Fruit fly (Drosophila melanogaster) whole organism, embryonic: ENCODE measurements around the gene CG44838.

Source experiments
- Adf1 ChIP-seq: fragments of 200-800 bp; sonication (Bioruptor generic); IDR thresholded peaks from 2 replicates; pipeline ENCODE4 v1.3.6; 2022; ENCODE audit warnings: missing biosample characterization, missing genetic modification characterization
- Antp ChIP-seq: fragments of 200-800 bp; sonication (Bioruptor generic); optimal IDR thresholded peaks from 3 replicates; lab custom pipeline; 2016; ENCODE audit warnings: missing biosample characterization, missing genetic modification characterization
- B-H2 ChIP-seq: fragments of 200-800 bp; sonication (Bioruptor generic); optimal IDR thresholded peaks from 2 replicates; lab custom pipeline; 2018; ENCODE audit warnings: missing biosample characterization, mild to moderate bottlenecking, missing genetic modification characterization
- CG10147 ChIP-seq: fragments of 200-800 bp; sonication (Bioruptor generic); optimal IDR thresholded peaks from 2 replicates; lab custom pipeline; 2019; ENCODE audit warnings: missing biosample characterization, mild to moderate bottlenecking, missing genetic modification characterization, moderate library complexity
- CG11093 ChIP-seq: fragments of 200-800 bp; sonication (Bioruptor generic); IDR thresholded peaks from 3 replicates; pipeline ENCODE4 v1.3.6; 2022; ENCODE audit warnings: missing biosample characterization, missing genetic modification characterization
- CG11723 ChIP-seq: fragments of 200-800 bp; sonication (Bioruptor generic); optimal IDR thresholded peaks from 2 replicates; lab custom pipeline; 2017; ENCODE audit warnings: missing biosample characterization, mild to moderate bottlenecking, missing genetic modification characterization
- CG12155 ChIP-seq: fragments of 200-800 bp; sonication (Bioruptor generic); optimal IDR thresholded peaks from 3 replicates; lab custom pipeline; 2016; ENCODE audit warnings: missing biosample characterization, missing genetic modification characterization
- CG13894 ChIP-seq: fragments of 200-800 bp; sonication (Bioruptor generic); optimal IDR thresholded peaks from 3 replicates; lab custom pipeline; 2018; ENCODE audit warnings: missing biosample characterization, mild to moderate bottlenecking, missing genetic modification characterization, moderate library complexity
- CG14710 ChIP-seq: fragments of 200-800 bp; sonication (Bioruptor generic); optimal IDR thresholded peaks from 3 replicates; lab custom pipeline; 2019; ENCODE audit warnings: missing biosample characterization, mild to moderate bottlenecking, missing genetic modification characterization, moderate library complexity
- CG15696 ChIP-seq: fragments of 200-800 bp; sonication (Bioruptor generic); optimal IDR thresholded peaks from 2 replicates; lab custom pipeline; 2019; ENCODE audit warnings: missing biosample characterization, mild to moderate bottlenecking, missing genetic modification characterization, moderate library complexity
- CG17829 ChIP-seq: fragments of 200-800 bp; optimal IDR thresholded peaks from 2 replicates; lab custom pipeline; 2019; ENCODE audit warnings: missing biosample characterization, mild to moderate bottlenecking, missing genetic modification characterization, moderate library complexity
- CG18011 ChIP-seq: fragments of 200-800 bp; sonication (Bioruptor generic); optimal IDR thresholded peaks from 2 replicates; lab custom pipeline; 2017; ENCODE audit warnings: missing biosample characterization, missing genetic modification characterization, mild to moderate bottlenecking, moderate library complexity, missing genotype
- CG18619 ChIP-seq: fragments of 200-800 bp; sonication (Bioruptor generic); optimal IDR thresholded peaks from 3 replicates; lab custom pipeline; 2017; ENCODE audit warnings: missing biosample characterization, mild to moderate bottlenecking, missing genetic modification characterization
- CG2116 ChIP-seq: fragments of 200-800 bp; sonication (Bioruptor generic); optimal IDR thresholded peaks from 3 replicates; lab custom pipeline; 2018; ENCODE audit warnings: missing biosample characterization, mild to moderate bottlenecking, missing genetic modification characterization
- CG2712 ChIP-seq: fragments of 200-800 bp; optimal IDR thresholded peaks from 3 replicates; lab custom pipeline; 2019; ENCODE audit warnings: missing biosample characterization, mild to moderate bottlenecking, missing genetic modification characterization, moderate library complexity
- CG30403 ChIP-seq: fragments of 200-800 bp; sonication (Bioruptor generic); optimal IDR thresholded peaks from 3 replicates; lab custom pipeline; 2016; ENCODE audit warnings: missing biosample characterization, missing genetic modification characterization
- CG3847 ChIP-seq: fragments of 200-800 bp; sonication (Bioruptor generic); IDR thresholded peaks from 2 replicates; pipeline ENCODE4 v1.3.6; 2022; ENCODE audit warnings: missing biosample characterization, missing genetic modification characterization
- CG5953 ChIP-seq: fragments of 200-800 bp; sonication (Bioruptor generic); IDR thresholded peaks from 2 replicates; pipeline ENCODE4 v1.3.6; 2022; ENCODE audit warnings: missing biosample characterization, missing genetic modification characterization
- CG6854 ChIP-seq: fragments of 200-800 bp; sonication (Bioruptor generic); optimal IDR thresholded peaks from 3 replicates; lab custom pipeline; 2017; ENCODE audit warnings: missing biosample characterization, mild to moderate bottlenecking, missing genetic modification characterization
- CG7556 ChIP-seq: fragments of 200-800 bp; sonication (Bioruptor generic); optimal IDR thresholded peaks from 2 replicates; lab custom pipeline; 2017; ENCODE audit warnings: missing biosample characterization, mild to moderate bottlenecking, missing genetic modification characterization
- CG9215 ChIP-seq: fragments of 200-800 bp; sonication (Bioruptor generic); IDR thresholded peaks from 2 replicates; pipeline ENCODE4 v1.3.6; 2022; ENCODE audit warnings: missing biosample characterization, missing genetic modification characterization
- CG9727 ChIP-seq: fragments of 200-800 bp; sonication (Bioruptor generic); optimal IDR thresholded peaks from 3 replicates; lab custom pipeline; 2017; ENCODE audit warnings: missing biosample characterization, mild to moderate bottlenecking, missing genetic modification characterization
- CoRest ChIP-seq: fragments of 200-800 bp; sonication (Bioruptor generic); optimal IDR thresholded peaks from 3 replicates; lab custom pipeline; 2018; ENCODE audit warnings: missing biosample characterization, mild to moderate bottlenecking, missing genetic modification characterization, moderate library complexity
- Doc3 ChIP-seq: fragments of 200-800 bp; sonication (Bioruptor generic); IDR thresholded peaks from 3 replicates; pipeline ENCODE4 v1.3.6; 2022; ENCODE audit warnings: missing biosample characterization, missing genetic modification characterization; ENCODE audit not compliant: partially characterized antibody
- Dp ChIP-seq: fragments of 200-800 bp; sonication (Bioruptor generic); optimal IDR thresholded peaks from 2 replicates; lab custom pipeline; 2018; ENCODE audit warnings: missing biosample characterization, mild to moderate bottlenecking, missing genetic modification characterization, moderate library complexity
- H2.0 ChIP-seq: fragments of 200-800 bp; sonication (Bioruptor generic); IDR thresholded peaks from 2 replicates; pipeline ENCODE4 v1.3.6; 2022; ENCODE audit warnings: missing biosample characterization, missing genetic modification characterization
- HLH54F ChIP-seq: fragments of 200-800 bp; sonication (Bioruptor generic); optimal IDR thresholded peaks from 3 replicates; lab custom pipeline; 2016; ENCODE audit warnings: missing biosample characterization, missing genetic modification characterization
- Max ChIP-seq: fragments of 200-800 bp; sonication (Bioruptor generic); optimal IDR thresholded peaks from 2 replicates; lab custom pipeline; 2016; ENCODE audit warnings: missing biosample characterization, mild to moderate bottlenecking, missing genetic modification characterization
- Mes4 ChIP-seq: fragments of 200-800 bp; sonication (Bioruptor generic); optimal IDR thresholded peaks from 2 replicates; lab custom pipeline; 2016; ENCODE audit warnings: missing biosample characterization, missing genetic modification characterization
- Trl ChIP-seq, 3 experiments: fragments of >200 bp in 2 of 3; fragments of 200-800 bp in 1 of 3; sonication (Bioruptor generic) in 1 of 3; optimal IDR thresholded peaks; 2 replicates in 1 of 3; 3 replicates in 2 of 3; lab custom pipeline; 2016 to 2017; ENCODE audit warnings: missing biosample characterization in 1 of 3, missing genetic modification characterization in 1 of 3
- Vsx1 ChIP-seq: fragments of 200-800 bp; sonication (Bioruptor generic); optimal IDR thresholded peaks from 2 replicates; lab custom pipeline; 2017; ENCODE audit warnings: missing biosample characterization, mild to moderate bottlenecking, missing genetic modification characterization, missing genetic modification reagents
- Xbp1 ChIP-seq: fragments of 200-800 bp; sonication (Bioruptor generic); optimal IDR thresholded peaks from 3 replicates; lab custom pipeline; 2016; ENCODE audit warnings: missing biosample characterization, mild to moderate bottlenecking, missing genetic modification characterization
- caup ChIP-seq: fragments of 200-800 bp; sonication (Bioruptor generic); optimal IDR thresholded peaks from 3 replicates; lab custom pipeline; 2017; ENCODE audit warnings: missing biosample characterization, mild to moderate bottlenecking, missing genetic modification characterization, moderate library complexity; ENCODE audit not compliant: severe bottlenecking
- crp ChIP-seq, 2 experiments: fragments of 200-800 bp; sonication (Bioruptor generic); optimal IDR thresholded peaks; 2 replicates in 1 of 2; 3 replicates in 1 of 2; lab custom pipeline; 2017; ENCODE audit warnings: missing biosample characterization in 2 of 2, missing genetic modification characterization in 2 of 2, mild to moderate bottlenecking in 1 of 2, moderate library complexity in 1 of 2
- ems ChIP-seq: fragments of 200-800 bp; sonication (Bioruptor generic); optimal IDR thresholded peaks from 3 replicates; lab custom pipeline; 2016; ENCODE audit warnings: missing biosample characterization, missing genetic modification characterization
- gfzf ChIP-seq: fragments of 200-800 bp; sonication (Bioruptor generic); optimal IDR thresholded peaks from 2 replicates; lab custom pipeline; 2016; ENCODE audit warnings: missing biosample characterization, mild to moderate bottlenecking, missing genetic modification characterization, moderate library complexity
- gsb-n ChIP-seq: fragments of 200-800 bp; sonication (Bioruptor generic); optimal IDR thresholded peaks from 3 replicates; lab custom pipeline; 2018; ENCODE audit warnings: missing biosample characterization, mild to moderate bottlenecking, missing genetic modification characterization
- hbn ChIP-seq: fragments of 200-800 bp; sonication (Bioruptor generic); IDR thresholded peaks from 2 replicates; pipeline ENCODE4 v1.3.6; 2022; ENCODE audit warnings: missing biosample characterization, missing genetic modification characterization; ENCODE audit not compliant: partially characterized antibody
- her ChIP-seq: fragments of 200-800 bp; sonication (Bioruptor generic); optimal IDR thresholded peaks from 2 replicates; lab custom pipeline; 2016; ENCODE audit warnings: missing biosample characterization, missing genetic modification characterization
- jigr1 ChIP-seq: fragments of 200-800 bp; sonication (Bioruptor generic); IDR thresholded peaks from 3 replicates; pipeline ENCODE4 v1.3.6; 2022; ENCODE audit warnings: missing biosample characterization, missing genetic modification characterization
- lab ChIP-seq: fragments of 200-800 bp; sonication (Bioruptor generic); optimal IDR thresholded peaks from 3 replicates; lab custom pipeline; 2017; ENCODE audit warnings: missing biosample characterization, missing genetic modification characterization, mild to moderate bottlenecking, moderate library complexity, missing genetic modification reagents
- nmo ChIP-seq: fragments of 200-800 bp; sonication (Bioruptor generic); optimal IDR thresholded peaks from 2 replicates; lab custom pipeline; 2018; ENCODE audit warnings: missing biosample characterization, mild to moderate bottlenecking, missing genetic modification characterization, moderate library complexity
- pita ChIP-seq: fragments of 200-800 bp; sonication (Bioruptor generic); optimal IDR thresholded peaks from 2 replicates; lab custom pipeline; 2017; ENCODE audit warnings: missing biosample characterization, mild to moderate bottlenecking, missing genetic modification characterization
- slbo ChIP-seq: fragments of 200-800 bp; sonication (Bioruptor generic); IDR thresholded peaks from 2 replicates; pipeline ENCODE4 v1.3.6; 2022; ENCODE audit warnings: missing biosample characterization, missing genetic modification characterization
- slou ChIP-seq: fragments of 200-800 bp; sonication (Bioruptor generic); optimal IDR thresholded peaks from 3 replicates; lab custom pipeline; 2016; ENCODE audit warnings: missing biosample characterization, missing genetic modification characterization
- vvl ChIP-seq: fragments of 200-800 bp; sonication (Bioruptor generic); IDR thresholded peaks from 2 replicates; pipeline ENCODE4 v1.3.6; 2022; ENCODE audit warnings: missing biosample characterization, missing genetic modification characterization
- z ChIP-seq: fragments of 200-800 bp; sonication (Bioruptor generic); IDR thresholded peaks from 3 replicates; pipeline ENCODE4 v1.3.6; 2022; ENCODE audit warnings: missing biosample characterization, missing genetic modification characterization
- zfh1 ChIP-seq: fragments of 200-800 bp; sonication (Bioruptor generic); IDR thresholded peaks from 3 replicates; pipeline ENCODE4 v1.3.6; 2022; ENCODE audit warnings: missing biosample characterization, missing genetic modification characterization
- zfh2 ChIP-seq: fragments of 200-800 bp; sonication (Bioruptor generic); optimal IDR thresholded peaks from 2 replicates; lab custom pipeline; 2016; ENCODE audit warnings: missing biosample characterization, missing genetic modification characterization

The CG44838 gene

dm6 chr3L:9435315-9435714 lies 25.5 kb upstream of the CG44838 start, which contains the start of gene CG42526 (continued):
- TF ChIP-seq vvl: peak; percentile 51
- TF ChIP-seq Vsx1 (GFP tag; lab: Kevin White, UChicago): no peak
- TF ChIP-seq Doc3 (GFP tag; lab: Robert Waterston, UW): peak; percentile 61
- TF ChIP-seq H2.0 (GFP tag; lab: Robert Waterston, UW): peak; percentile 66
- TF ChIP-seq CG13894 (tag; lab: Kevin White, UChicago): peak; percentile 4
- TF ChIP-seq Mes4 (GFP tag; lab: Kevin White, UChicago): peak; percentile 27
- no peak for TF ChIP-seq CG11093
- peak; percentile 22 for TF ChIP-seq CG10147
- peak; percentile 34 for TF ChIP-seq nmo (GFP tag; lab: Kevin White, UChicago)
- TF ChIP-seq CG2116 (GFP tag; lab: Kevin White, UChicago): peak; percentile 71
- no peak for TF ChIP-seq Trl (optimal IDR thresholded peaks at IDR 0.05; lab: Kevin White, UChicago)
- peak; percentile 37 for TF ChIP-seq Trl (GFP tag; optimal IDR thresholded peaks at IDR 0.05; lab: Kevin White, UChicago)
- peak; percentile 39 for TF ChIP-seq caup (GFP tag; lab: Kevin White, UChicago)
- no peak for TF ChIP-seq CG6854 (GFP tag; lab: Kevin White, UChicago)
- peak; percentile 20 for TF ChIP-seq CG18011
- no peak for TF ChIP-seq CG15696
- TF ChIP-seq slbo (GFP tag; lab: Robert Waterston, UW): peak; percentile 76
- peak; percentile 26 for TF ChIP-seq Max (GFP tag; lab: Kevin White, UChicago)
- peak; percentile 52 for TF ChIP-seq HLH54F (GFP tag; lab: Kevin White, UChicago)
- no peak for TF ChIP-seq z (GFP tag; lab: Robert Waterston, UW)
- TF ChIP-seq zfh1 (GFP tag; lab: Robert Waterston, UW): 0 out of 3 replicates have a peak, but pooled peaks have one; percentile 16
- TF ChIP-seq CG5953: no peak
- TF ChIP-seq gsb-n (tag; lab: Kevin White, UChicago): peak; percentile 27
- TF ChIP-seq Adf1: 0 out of 2 replicates have a peak, but pooled peaks have one; percentile 17
- TF ChIP-seq hbn (GFP tag; lab: Robert Waterston, UW): peak; percentile 45; the same call in 1 of the 2 replicates
- TF ChIP-seq CG11723 (GFP tag; lab: Kevin White, UChicago): peak; percentile 33
- TF ChIP-seq B-H2 (GFP tag; lab: Kevin White, UChicago): peak; percentile 19
- TF ChIP-seq CG30403 (GFP tag; lab: Kevin White, UChicago): peak; percentile 66
- TF ChIP-seq CG17829 (tag; lab: Kevin White, UChicago): peak; percentile 31
- TF ChIP-seq lab: peak; percentile 55
- TF ChIP-seq CG14710 (tag; lab: Kevin White, UChicago): peak; percentile 39
- peak; percentile 56 to 90 for TF ChIP-seq crp (GFP tag; optimal IDR thresholded peaks at IDR 0.05; lab: Kevin White, UChicago)
- TF ChIP-seq CG7556: peak; percentile 57
- TF ChIP-seq CG18619: no peak
- TF ChIP-seq CG12155 (GFP tag; lab: Kevin White, UChicago): peak; percentile 58
- TF ChIP-seq her: peak; percentile 45
- peak; percentile 6 for TF ChIP-seq slou (GFP tag; lab: Kevin White, UChicago)
- TF ChIP-seq zfh2 (GFP tag; lab: Kevin White, UChicago): peak; percentile 63
- no peak for TF ChIP-seq CG9215 (GFP tag; lab: Robert Waterston, UW)
- TF ChIP-seq ems (GFP tag; lab: Kevin White, UChicago): peak; percentile 26
- no peak for TF ChIP-seq pita (GFP tag; lab: Kevin White, UChicago)
- peak; percentile 23 for TF ChIP-seq CG2712
- no peak for TF ChIP-seq jigr1 (GFP tag; lab: Robert Waterston, UW)
- peak; percentile 50 for TF ChIP-seq Antp (GFP tag; lab: Kevin White, UChicago)
- TF ChIP-seq gfzf: peak; percentile 44
- peak; percentile 79 for TF ChIP-seq Dp
- TF ChIP-seq CG9727 (GFP tag; lab: Kevin White, UChicago): peak; percentile 17
- TF ChIP-seq CG3847 (GFP tag; lab: Robert Waterston, UW): peak; percentile 14; the same call in 1 of the 2 replicates
- TF ChIP-seq CoRest (tag; lab: Kevin White, UChicago): peak; percentile 35
- peak; percentile 54 for TF ChIP-seq Xbp1 (GFP tag; lab: Kevin White, UChicago)
